Worm (Caenorhabditis elegans) whole organism, L4 larva: ENCODE results near the gene dhhc-10.

Source experiments
- hlh-30 ChIP-seq: sonication (generic microtip); optimal IDR thresholded peaks from 2 replicates; lab custom pipeline; 2017; ENCODE audit warnings: antibody characterized with exemption, mild to moderate bottlenecking, missing genetic modification characterization, missing compliant biosample characterization; ENCODE audit not compliant: insufficient read depth
- snpc-4 ChIP-seq: fragments of 150-350 bp; optimal IDR thresholded peaks from 2 replicates; lab custom pipeline; 2014; ENCODE audit warnings: missing biosample characterization, missing genetic modification characterization
- unc-62 ChIP-seq, 3 experiments: fragments of 150-350 bp in 1 of 3; sonication (generic microtip); optimal IDR thresholded peaks in 2 of 3; peaks in 1 of 3; 1 replicate in 1 of 3; 2 replicates in 2 of 3; lab custom pipeline; 2014 to 2017; ENCODE audit warnings: missing biosample characterization in 3 of 3, missing genetic modification characterization in 3 of 3, missing genetic modification reagents in 3 of 3, missing genotype in 1 of 3

DNA sequence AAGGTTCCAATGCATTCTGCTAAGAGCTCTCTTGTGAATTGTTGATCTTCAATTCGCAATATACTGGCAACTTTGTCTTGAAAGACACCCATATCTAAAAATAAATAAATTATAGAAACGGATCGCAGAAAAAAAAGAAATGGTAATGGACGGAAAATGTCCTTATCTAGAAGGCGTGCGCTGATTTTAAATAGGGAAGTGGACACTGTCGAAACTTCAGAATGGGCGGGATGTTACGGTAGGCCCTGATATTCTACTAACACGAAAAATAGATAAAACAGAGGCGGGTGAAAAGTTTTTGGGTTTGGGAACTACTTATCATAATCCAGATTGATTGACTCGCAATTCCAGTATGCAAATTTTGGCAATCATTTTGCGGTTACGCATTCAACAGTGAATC, 2.1 kb upstream of the dhhc-10 start, which contains the start of gene aqp-8:
- TF ChIP-seq unc-62 (GFP tag; optimal IDR thresholded peaks at IDR 0.05 in 1 of 2; lab: Kevin White, UChicago) (no peak), unc-62 (tag; optimal IDR thresholded peaks at IDR 0.05; lab: Kevin White, UChicago) (no peak), hlh-30 (tag; lab: Kevin White, UChicago) (no peak), snpc-4 (no peak)
